Worm (Caenorhabditis elegans): Measurements from ENCODE around the gene Y44A6D.1.

Y44A6D.1 gene

DNA sequence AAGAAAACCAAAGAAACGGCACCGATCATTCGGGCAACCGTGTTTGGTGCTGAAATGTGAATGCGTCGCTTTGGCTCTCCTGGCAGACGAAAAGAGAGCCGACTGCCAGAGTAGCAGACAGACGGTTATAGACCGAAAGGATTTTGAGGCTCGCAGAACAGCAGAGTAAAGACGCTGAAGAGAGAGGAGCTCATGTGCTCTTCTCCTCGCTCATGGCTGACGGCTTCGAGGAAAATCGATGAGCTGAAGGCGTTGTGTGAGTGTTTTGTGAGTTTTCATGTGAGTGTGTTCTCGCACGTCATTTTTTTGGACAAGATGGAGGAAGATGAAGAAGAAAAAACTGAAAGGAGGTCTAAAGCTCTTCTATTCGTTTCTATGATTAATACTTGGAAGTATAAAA, 39.0 kb upstream of the Y44A6D.1 start, which contains the start of gene sbt-1 (continued):
- TF ChIP-seq fos-1 (tag; optimal IDR thresholded peaks at IDR 0.05) (peak; percentile 37), lsy-2 (tag; optimal IDR thresholded peaks at IDR 0.05) (peak; percentile 46 to 79), snu-23 (GFP tag; optimal IDR thresholded peaks at IDR 0.05) (peak; percentile 64), jun-1 (tag; optimal IDR thresholded peaks at IDR 0.05) (peak; percentile 11), lir-3 (tag; optimal IDR thresholded peaks at IDR 0.05; ENCODE audit: poor library complexity) (peak; percentile 0), nhr-47 (tag; optimal IDR thresholded peaks at IDR 0.05) (peak; percentile 78), efl-1 (optimal IDR thresholded peaks at IDR 0.05) (peak; percentile 49 to 64), efl-1 (GFP tag; optimal IDR thresholded peaks at IDR 0.05 in 1 of 2) (peak in 1 of 2 experiments; percentile 7), ceh-82 (tag; optimal IDR thresholded peaks at IDR 0.05) (peak; percentile 58 to 85 (median 61)), pax-3 (tag; optimal IDR thresholded peaks at IDR 0.05) (peak; percentile 62), xbp-1 (tag; optimal IDR thresholded peaks at IDR 0.05) (peak; percentile 23), ceh-63 (GFP tag; optimal IDR thresholded peaks at IDR 0.05) (no peak), dpl-1 (GFP tag; optimal IDR thresholded peaks at IDR 0.05) (peak in 2 of 3 experiments; percentile 22 to 38), ces-1 (GFP tag; optimal IDR thresholded peaks at IDR 0.05) (peak; percentile 55)

DNA sequence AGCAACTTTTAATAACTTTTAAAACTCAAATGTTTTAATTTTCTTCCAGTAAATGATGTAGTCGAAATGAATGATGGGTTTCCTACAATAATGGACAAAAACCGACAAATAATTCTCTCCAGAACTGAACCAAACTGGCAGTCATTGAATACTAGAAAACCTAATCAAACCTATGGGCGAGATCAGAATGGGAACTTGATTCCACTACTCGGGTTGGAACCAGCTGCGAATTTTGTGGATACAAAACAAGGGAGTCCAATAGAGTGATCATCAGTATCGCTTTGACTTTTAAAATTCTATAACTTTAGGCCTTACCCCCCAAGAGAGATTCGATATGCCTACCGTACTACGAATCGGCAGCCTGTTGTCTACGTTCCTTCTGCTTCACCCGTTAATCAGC, 36.8 kb upstream of the Y44A6D.1 start:
- TF ChIP-seq nhr-85 (tag) (no peak), rnt-1 (tag; optimal IDR thresholded peaks at IDR 0.05) (no peak), fos-1 (tag; optimal IDR thresholded peaks at IDR 0.05) (no peak), dsc-1 (tag; optimal IDR thresholded peaks at IDR 0.05) (no peak), pax-3 (tag; optimal IDR thresholded peaks at IDR 0.05) (no peak), snpc-4 (tag; optimal IDR thresholded peaks at IDR 0.05) (no peak)

DNA sequence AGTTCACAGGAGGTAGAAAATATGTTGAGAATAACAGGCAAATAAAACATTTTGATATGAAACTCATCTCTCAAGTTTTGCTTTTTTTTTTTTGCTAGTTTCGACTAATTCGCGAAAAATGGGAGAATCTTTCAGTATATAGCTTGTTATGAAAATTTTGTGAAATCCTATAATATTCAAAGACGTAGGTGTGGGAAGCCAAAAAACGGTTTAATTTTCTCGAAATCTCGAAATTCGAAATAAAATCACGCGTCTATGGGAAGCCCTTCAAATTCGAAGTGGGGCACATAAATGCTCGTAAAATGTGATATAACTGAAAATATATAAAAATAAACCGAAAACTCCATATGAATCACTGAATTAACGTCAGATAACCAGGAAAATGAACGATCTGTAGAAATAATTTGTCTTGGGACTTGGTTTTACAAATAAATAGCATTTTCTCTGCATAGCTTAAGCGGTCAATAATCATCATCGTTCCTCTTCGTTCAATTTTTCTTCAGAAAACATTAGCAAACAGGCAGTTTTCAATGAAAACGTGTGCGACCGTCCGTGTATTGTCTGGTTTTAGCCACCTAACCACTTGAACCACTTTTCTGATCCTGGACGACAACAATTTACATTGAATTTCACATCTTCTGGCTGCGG, 35.3 kb upstream of the Y44A6D.1 start, which contains the start of the genes gcy-22 and grl-14:
Gene gcy-22 (minus strand): TSS at position 101 of the 648 bp plus-strand sequence.
Gene grl-14 (plus strand): TSS at position 598 of the 648 bp plus-strand sequence.
- TF ChIP-seq mdl-1 (tag; optimal IDR thresholded peaks at IDR 0.05) (no peak), ceh-8 (GFP tag; optimal IDR thresholded peaks at IDR 0.05) (no peak), C16A3.4 (tag; optimal IDR thresholded peaks at IDR 0.05) (no peak), snu-23 (GFP tag; optimal IDR thresholded peaks at IDR 0.05) (no peak), ztf-11 (tag; optimal IDR thresholded peaks at IDR 0.05) (no peak)

DNA sequence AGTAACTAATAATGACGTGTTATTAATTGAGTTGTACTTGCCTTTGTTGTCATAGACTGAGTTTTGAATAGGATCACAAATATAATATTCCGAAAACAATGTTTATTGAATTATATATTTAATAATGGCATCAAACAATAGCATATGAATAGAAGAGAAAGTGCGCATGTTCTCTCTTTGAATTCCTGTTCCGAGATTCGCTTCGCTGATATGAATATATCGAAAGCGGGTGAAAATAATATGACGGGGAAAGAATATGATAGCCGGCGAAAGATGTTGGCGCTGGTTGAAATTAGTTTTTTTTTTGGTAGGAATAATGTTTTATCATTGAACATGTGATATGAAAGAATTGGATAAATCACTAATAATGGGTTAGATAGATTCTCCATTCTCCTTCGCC, 30.2 kb upstream of the Y44A6D.1 start, which contains the start of gene T03D8.6:
Gene T03D8.6 (minus strand): TSS at position 298 of the 400 bp plus-strand sequence.
- TF ChIP-seq C04F5.9 (tag; optimal IDR thresholded peaks at IDR 0.05), result no peak
- peak; percentile 68 for TF ChIP-seq blmp-1 (tag; optimal IDR thresholded peaks at IDR 0.05)

ce11 chrV:20815842-20816241, 26.0 kb upstream of the Y44A6D.1 start, which contains the start of gene sshk-1:
Gene sshk-1, plus strand, starts transcription at chrV:20816142.
- TF ChIP-seq nhr-71 (tag; optimal IDR thresholded peaks at IDR 0.05) (no peak), ztf-4 (tag; optimal IDR thresholded peaks at IDR 0.05) (no peak), nhr-28 (tag; optimal IDR thresholded peaks at IDR 0.05) (no peak), fos-1 (tag; optimal IDR thresholded peaks at IDR 0.05) (no peak), unc-86 (tag; optimal IDR thresholded peaks at IDR 0.05) (no peak)

DNA sequence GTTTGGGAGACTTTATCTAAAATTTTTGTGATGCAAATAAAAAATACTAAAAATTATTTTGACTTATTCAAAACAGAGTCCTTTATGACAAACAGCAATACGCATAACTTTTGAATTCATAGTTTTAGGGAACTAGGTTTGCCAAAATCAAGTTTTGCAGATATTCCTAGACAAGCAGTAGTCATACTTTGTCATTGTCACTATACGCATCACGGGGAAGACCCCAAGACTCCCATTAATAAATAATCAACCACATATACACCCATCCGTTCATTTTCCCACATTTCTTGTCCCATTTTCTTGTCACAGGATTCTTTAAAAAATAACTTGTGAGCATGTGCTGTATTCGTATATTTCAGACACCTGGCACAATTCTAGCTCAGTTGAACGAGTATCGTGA, 24.6 kb upstream of the Y44A6D.1 start, which contains the start of gene Y44A6D.7:
Gene Y44A6D.7 (plus strand): TSS at position 301 of the 400 bp plus-strand sequence.
- TF ChIP-seq snpc-4 (tag; optimal IDR thresholded peaks at IDR 0.05), result no peak
- TF ChIP-seq nhr-85 (tag), result peak; percentile 30

- no peak for TF ChIP-seq efl-1 (optimal IDR thresholded peaks at IDR 0.05)
- peak in 1 of 2 experiments; percentile 7 for TF ChIP-seq efl-1 (GFP tag; optimal IDR thresholded peaks at IDR 0.05 in 1 of 2)
- no peak for TF ChIP-seq hpl-2 (GFP tag; optimal IDR thresholded peaks at IDR 0.05)
- TF ChIP-seq egl-13 (tag; optimal IDR thresholded peaks at IDR 0.05), result no peak
- TF ChIP-seq dsc-1 (tag; optimal IDR thresholded peaks at IDR 0.05), result no peak
- peak; percentile 56 for TF ChIP-seq lin-14 (GFP tag; optimal IDR thresholded peaks at IDR 0.05)
Observed at ce11 chrV:20813646-20814045, 23.8 kb upstream of the Y44A6D.1 start.

Measured in whole organism, L1 larva.